Fruit fly (Drosophila melanogaster) Kc167 (cell line): ENCODE results near the gene CG32713.

Experiments
- Sin3A ChIP-seq: fragments of >200 bp; optimal IDR thresholded peaks from 2 replicates; lab custom pipeline; 2018; ENCODE audit warnings: missing external identifiers
- h ChIP-seq: fragments of >200 bp; optimal IDR thresholded peaks from 3 replicates; lab custom pipeline; 2018; ENCODE audit warnings: missing external identifiers
- psq ChIP-seq: fragments of >200 bp; optimal IDR thresholded peaks from 2 replicates; lab custom pipeline; 2017; ENCODE audit warnings: missing external identifiers

DNA sequence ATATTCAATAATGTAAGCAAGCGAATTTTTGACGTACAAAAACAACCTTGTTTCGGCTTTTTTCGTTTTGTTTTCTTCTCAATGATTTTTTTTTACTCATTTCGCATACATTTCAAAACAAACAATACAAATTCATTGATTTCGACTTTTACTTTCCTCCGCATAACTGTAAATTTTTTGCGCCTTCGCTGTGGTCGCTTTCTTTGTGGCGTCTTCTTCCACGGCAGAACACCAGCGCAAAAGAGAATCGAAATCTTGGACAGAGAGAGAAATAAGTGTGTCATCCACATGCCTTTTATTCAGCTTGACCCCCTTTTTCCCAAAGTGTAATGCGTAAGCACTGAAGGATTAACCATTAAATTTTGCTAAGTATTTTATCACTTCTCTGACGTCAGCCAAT is 43.1 kb downstream of the CG32713 start:
- no peak for TF ChIP-seq Sin3A (lab: Kevin White, UChicago)
- no peak for TF ChIP-seq h (lab: Kevin White, UChicago)
- TF ChIP-seq psq (lab: Kevin White, UChicago), result no peak
